Fruit fly (Drosophila melanogaster) whole organism, prepupa: Measurements from ENCODE around the gene Cyp6a16.

ENCODE experiments used
- Blimp-1 ChIP-seq: fragments of 200-800 bp; sonication (Bioruptor generic); optimal IDR thresholded peaks from 3 replicates; lab custom pipeline; 2017; ENCODE audit warnings: missing biosample characterization, missing genetic modification characterization, mild to moderate bottlenecking, moderate library complexity, missing genetic modification reagents
- CG11762 ChIP-seq: fragments of 200-800 bp; sonication (Bioruptor generic); optimal IDR thresholded peaks from 3 replicates; lab custom pipeline; 2016; ENCODE audit warnings: missing biosample characterization, missing genetic modification characterization; ENCODE audit not compliant: insufficient read depth
- CG11902 ChIP-seq: fragments of 200-800 bp; sonication (Bioruptor generic); optimal IDR thresholded peaks from 3 replicates; lab custom pipeline; 2016; ENCODE audit warnings: missing biosample characterization, missing genetic modification characterization
- CG16779 ChIP-seq: fragments of 200-800 bp; sonication (Bioruptor generic); optimal IDR thresholded peaks from 3 replicates; lab custom pipeline; 2017; ENCODE audit warnings: missing biosample characterization, mild to moderate bottlenecking, missing genetic modification characterization
- CG3032 ChIP-seq: fragments of 200-800 bp; optimal IDR thresholded peaks from 2 replicates; lab custom pipeline; 2019; ENCODE audit warnings: missing biosample characterization, mild to moderate bottlenecking, missing genetic modification characterization, moderate library complexity
- CG34406 ChIP-seq: fragments of 200-800 bp; sonication (Bioruptor generic); optimal IDR thresholded peaks from 3 replicates; lab custom pipeline; 2016; ENCODE audit warnings: missing biosample characterization, missing genetic modification characterization
- Eip93F ChIP-seq: fragments of 200-800 bp; sonication (Bioruptor generic); optimal IDR thresholded peaks from 2 replicates; lab custom pipeline; 2016; ENCODE audit warnings: missing biosample characterization, mild to moderate bottlenecking, missing genetic modification characterization
- Ets96B ChIP-seq: fragments of 200-800 bp; optimal IDR thresholded peaks from 2 replicates; lab custom pipeline; 2019; ENCODE audit warnings: missing biosample characterization, mild to moderate bottlenecking, missing genetic modification characterization, moderate library complexity
- OdsH ChIP-seq: fragments of 200-800 bp; sonication (Bioruptor generic); optimal IDR thresholded peaks from 3 replicates; lab custom pipeline; 2016; ENCODE audit warnings: missing biosample characterization, missing genetic modification characterization
- acj6 ChIP-seq: fragments of 200-800 bp; sonication (Bioruptor generic); optimal IDR thresholded peaks from 3 replicates; lab custom pipeline; 2016; ENCODE audit warnings: missing biosample characterization, missing genetic modification characterization
- fd85E ChIP-seq: fragments of 200-800 bp; sonication (Bioruptor generic); optimal IDR thresholded peaks from 3 replicates; lab custom pipeline; 2016; ENCODE audit warnings: missing biosample characterization, missing genetic modification characterization
- pdm3 ChIP-seq: fragments of 200-800 bp; sonication (Bioruptor generic); optimal IDR thresholded peaks from 3 replicates; lab custom pipeline; 2016; ENCODE audit warnings: missing biosample characterization, missing genetic modification characterization
- spab ChIP-seq: fragments of 200-800 bp; sonication (Bioruptor generic); optimal IDR thresholded peaks from 2 replicates; lab custom pipeline; 2017; ENCODE audit warnings: missing biosample characterization, mild to moderate bottlenecking, missing genetic modification characterization, missing genetic modification reagents

DNA sequence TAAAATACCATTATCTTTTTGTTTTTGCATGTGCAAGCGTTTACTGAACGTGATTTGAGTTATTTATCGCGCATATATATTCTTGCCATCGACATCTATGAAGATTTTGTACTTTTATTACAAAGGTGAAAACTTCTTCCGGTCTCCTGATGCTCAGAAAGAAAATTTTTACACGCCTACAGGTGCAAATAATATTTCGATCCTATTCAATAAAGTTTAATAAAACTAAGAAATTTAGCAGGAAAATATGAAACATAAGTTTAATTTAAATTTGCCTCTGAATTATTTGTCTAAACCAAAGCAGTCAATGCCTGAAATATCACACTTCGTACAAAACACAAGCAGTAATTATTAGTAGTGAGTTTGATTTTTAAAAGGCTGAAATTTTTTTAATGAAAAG lies 39.0 kb upstream of the Cyp6a16 start, which contains the start of gene Hsp60C:
- TF ChIP-seq spab, result no peak
- TF ChIP-seq acj6 (GFP tag; lab: Kevin White, UChicago), result no peak
- TF ChIP-seq Blimp-1, result no peak
- no peak for TF ChIP-seq CG34406
- no peak for TF ChIP-seq fd85E
- TF ChIP-seq Ets96B (tag; lab: Kevin White, UChicago), result no peak
- no peak for TF ChIP-seq CG11762 (GFP tag; lab: Kevin White, UChicago)
- no peak for TF ChIP-seq Eip93F (GFP tag; lab: Kevin White, UChicago)
- TF ChIP-seq CG11902 (GFP tag; lab: Kevin White, UChicago), result no peak
- TF ChIP-seq CG16779 (tag; lab: Kevin White, UChicago), result no peak
- TF ChIP-seq pdm3 (GFP tag; lab: Kevin White, UChicago), result no peak
- TF ChIP-seq CG3032 (tag; lab: Kevin White, UChicago), result no peak
- TF ChIP-seq OdsH (GFP tag; lab: Kevin White, UChicago), result no peak
